Worm (Caenorhabditis elegans) whole organism, L4 larva: ENCODE data around the gene syx-16.

Experiments
- F26F4.8 ChIP-seq: fragments of 200-800 bp; sonication (Bioruptor generic); conservative IDR thresholded peaks from 2 replicates; pipeline ENCODE4 v1.3.6; 2022; ENCODE audit warnings: missing genetic modification characterization, missing compliant biosample characterization
- aly-2 ChIP-seq: sonication (generic microtip); optimal IDR thresholded peaks from 2 replicates; lab custom pipeline; 2018; ENCODE audit warnings: missing biosample characterization, missing genetic modification characterization
- arid-1 ChIP-seq: fragments of 200-800 bp; sonication (Bioruptor generic); conservative IDR thresholded peaks from 2 replicates; pipeline ENCODE4 v1.3.6; 2022; ENCODE audit warnings: missing genetic modification reagents, missing genetic modification characterization, missing compliant biosample characterization
- dve-1 ChIP-seq: sonication (generic microtip); optimal IDR thresholded peaks from 2 replicates; lab custom pipeline; 2017; ENCODE audit warnings: antibody characterized with exemption, mild to moderate bottlenecking, missing genetic modification characterization, missing compliant biosample characterization; ENCODE audit not compliant: insufficient read depth
- egl-27 ChIP-seq: sonication (generic microtip); optimal IDR thresholded peaks from 3 replicates; lab custom pipeline; 2017; ENCODE audit warnings: missing biosample characterization, missing genetic modification reagents, missing genetic modification characterization
- nhr-102 ChIP-seq: sonication (generic microtip); optimal IDR thresholded peaks from 2 replicates; lab custom pipeline; 2016; ENCODE audit warnings: mild to moderate bottlenecking, missing genetic modification characterization, moderate library complexity, missing compliant biosample characterization
- nhr-11 ChIP-seq: fragments of 150-350 bp; optimal IDR thresholded peaks from 2 replicates; lab custom pipeline; 2014; ENCODE audit warnings: missing biosample characterization, missing genetic modification characterization
- nhr-237 ChIP-seq: sonication (generic microtip); optimal IDR thresholded peaks from 2 replicates; lab custom pipeline; 2017; ENCODE audit warnings: missing biosample characterization, missing genetic modification characterization
- nhr-42 ChIP-seq: fragments of 200-800 bp; sonication (Bioruptor generic); IDR thresholded peaks from 2 replicates; pipeline ENCODE4 v1.3.6; 2022; ENCODE audit warnings: missing genetic modification characterization, missing compliant biosample characterization
- snpc-4 ChIP-seq: fragments of 150-350 bp; optimal IDR thresholded peaks from 2 replicates; lab custom pipeline; 2014; ENCODE audit warnings: missing biosample characterization, missing genetic modification characterization
- unc-62 ChIP-seq, 3 experiments: fragments of 150-350 bp in 1 of 3; sonication (generic microtip); optimal IDR thresholded peaks in 2 of 3; peaks in 1 of 3; 1 replicate in 1 of 3; 2 replicates in 2 of 3; lab custom pipeline; 2014 to 2017; ENCODE audit warnings: missing biosample characterization in 3 of 3, missing genetic modification characterization in 3 of 3, missing genetic modification reagents in 3 of 3, missing genotype in 1 of 3
- ztf-11 ChIP-seq: fragments of 150-350 bp; optimal IDR thresholded peaks from 2 replicates; lab custom pipeline; 2014; ENCODE audit warnings: missing biosample characterization, missing genetic modification characterization

ce11 chrIII:5159505-5159904 is 49.4 kb downstream of the syx-16 start, which contains the start of gene T10F2.5:
- TF ChIP-seq F26F4.8 (GFP tag; lab: Robert Waterston, UW) (no peak), nhr-11 (tag; lab: Kevin White, UChicago) (no peak), snpc-4 (tag; lab: Kevin White, UChicago) (no peak), unc-62 (GFP tag; optimal IDR thresholded peaks at IDR 0.05 in 1 of 2; lab: Kevin White, UChicago) (no peak), unc-62 (tag; optimal IDR thresholded peaks at IDR 0.05; lab: Kevin White, UChicago) (no peak), aly-2 (no peak), nhr-237 (tag; lab: Kevin White, UChicago) (no peak), egl-27 (no peak), nhr-42 (GFP tag; lab: Robert Waterston, UW) (no peak), dve-1 (tag; lab: Kevin White, UChicago) (no peak), ztf-11 (no peak), arid-1 (GFP tag; lab: Robert Waterston, UW) (no peak), nhr-102 (no peak)
